Fruit fly (Drosophila melanogaster): ENCODE data around the gene RluA-2.
A peak's percentile ranks its signal among the peaks of the same experiment; 100 is the strongest.

RluA-2 gene

DNA sequence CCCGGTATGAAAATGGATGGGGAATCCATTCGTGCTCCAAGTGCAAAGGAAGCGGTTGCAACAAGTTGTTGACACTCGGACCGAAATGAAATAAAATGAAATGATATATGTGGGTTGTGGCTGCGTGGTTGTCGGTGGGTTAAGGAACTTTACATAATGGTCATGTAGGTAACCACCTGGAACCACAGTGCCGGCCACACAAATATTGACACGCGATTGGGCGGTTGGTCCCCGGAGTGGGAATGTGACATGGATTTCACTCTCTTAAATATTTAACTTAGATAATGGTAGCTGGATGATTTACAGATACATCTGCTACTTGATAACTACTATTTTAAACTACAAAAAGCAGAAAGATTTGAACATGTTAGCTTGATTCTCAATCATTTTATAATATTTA, 28.0 kb downstream of the RluA-2 start (continued):
- TF ChIP-seq CG6254 (GFP tag; optimal IDR thresholded peaks at IDR 0.05) (peak; percentile 27), pan (optimal IDR thresholded peaks at IDR 0.05) (no peak), pan (GFP tag; optimal IDR thresholded peaks at IDR 0.05 in 1 of 2, IDR thresholded peaks at IDR 0.05 in 1 of 2) (no peak), schlank (tag; optimal IDR thresholded peaks at IDR 0.05) (no peak), Mes4 (GFP tag; optimal IDR thresholded peaks at IDR 0.05) (no peak), sob (GFP tag; IDR thresholded peaks at IDR 0.05) (no peak), bab2 (GFP tag; optimal IDR thresholded peaks at IDR 0.05) (no peak), nmo (GFP tag; optimal IDR thresholded peaks at IDR 0.05) (no peak), Trl (optimal IDR thresholded peaks at IDR 0.05) (no peak), Trl (GFP tag; optimal IDR thresholded peaks at IDR 0.05) (no peak), cg (GFP tag; optimal IDR thresholded peaks at IDR 0.05) (no peak), CG13624 (GFP tag; optimal IDR thresholded peaks at IDR 0.05) (no peak), CG31441 (GFP tag; IDR thresholded peaks at IDR 0.05) (no peak), eve (GFP tag; optimal IDR thresholded peaks at IDR 0.05) (no peak), CG34422 (GFP tag; IDR thresholded peaks at IDR 0.05) (no peak), CG7745 (tag; optimal IDR thresholded peaks at IDR 0.05) (peak; percentile 27), vvl (GFP tag; IDR thresholded peaks at IDR 0.05) (peak; percentile 18; the same call in 1 of the 2 replicates), CG9797 (GFP tag; optimal IDR thresholded peaks at IDR 0.05) (no peak), Dbx (GFP tag; IDR thresholded peaks at IDR 0.05) (no peak), CG17361 (GFP tag; IDR thresholded peaks at IDR 0.05) (no peak), CG2129 (GFP tag; IDR thresholded peaks at IDR 0.05; ENCODE audit: partially characterized antibody) (no peak), Dad (GFP tag; optimal IDR thresholded peaks at IDR 0.05) (no peak), CG2116 (GFP tag; optimal IDR thresholded peaks at IDR 0.05) (no peak), lola (GFP tag; optimal IDR thresholded peaks at IDR 0.05) (peak in 1 of 3 experiments; percentile 52), Med (GFP tag) (peak; percentile 75), kah (GFP tag; optimal IDR thresholded peaks at IDR 0.05) (no peak), Taf1 (GFP tag; IDR thresholded peaks at IDR 0.05) (no peak), CG7963 (GFP tag; IDR thresholded peaks at IDR 0.05; ENCODE audit: partially characterized antibody) (no peak), Tbp (GFP tag; optimal IDR thresholded peaks at IDR 0.05) (no peak), H15 (GFP tag; IDR thresholded peaks at IDR 0.05) (no peak), CG10959 (GFP tag; IDR thresholded peaks at IDR 0.05) (no peak), CG18619 (GFP tag; optimal IDR thresholded peaks at IDR 0.05) (no peak), ATbp (GFP tag; optimal IDR thresholded peaks at IDR 0.05) (peak; percentile 29), emc (GFP tag; optimal IDR thresholded peaks at IDR 0.05) (no peak), CG14050 (GFP tag; IDR thresholded peaks at IDR 0.05) (no peak), CG16863 (GFP tag; optimal IDR thresholded peaks at IDR 0.05) (no peak), CG17829 (tag; optimal IDR thresholded peaks at IDR 0.05) (no peak), ab (GFP tag; optimal IDR thresholded peaks at IDR 0.05) (no peak), chinmo (GFP tag; IDR thresholded peaks at IDR 0.05; ENCODE audit: partially characterized antibody) (no peak), oc (tag; optimal IDR thresholded peaks at IDR 0.05) (no peak), HLH54F (GFP tag; optimal IDR thresholded peaks at IDR 0.05) (no peak), Ets97D (GFP tag; optimal IDR thresholded peaks at IDR 0.05) (no peak), eyg (GFP tag; optimal IDR thresholded peaks at IDR 0.05) (no peak), sisA (GFP tag; IDR thresholded peaks at IDR 0.05) (no peak), ERR (GFP tag; optimal IDR thresholded peaks at IDR 0.05) (no peak), CG16813 (GFP tag; IDR thresholded peaks at IDR 0.05; ENCODE audit: partially characterized antibody) (no peak), so (GFP tag; IDR thresholded peaks at IDR 0.05) (no peak), unc-4 (GFP tag; IDR thresholded peaks at IDR 0.05; ENCODE audit: partially characterized antibody) (no peak), CG4360 (GFP tag; IDR thresholded peaks at IDR 0.05) (peak; percentile 43; the same call in 1 of the 2 replicates), chif (GFP tag; optimal IDR thresholded peaks at IDR 0.05) (no peak), her (GFP tag; optimal IDR thresholded peaks at IDR 0.05) (no peak), yki (optimal IDR thresholded peaks at IDR 0.05) (no peak), bsh (GFP tag; optimal IDR thresholded peaks at IDR 0.05) (peak in 1 of 2 experiments; percentile 41)
